Worm (Caenorhabditis elegans): ENCODE results near the gene rabr-1.

DNA sequence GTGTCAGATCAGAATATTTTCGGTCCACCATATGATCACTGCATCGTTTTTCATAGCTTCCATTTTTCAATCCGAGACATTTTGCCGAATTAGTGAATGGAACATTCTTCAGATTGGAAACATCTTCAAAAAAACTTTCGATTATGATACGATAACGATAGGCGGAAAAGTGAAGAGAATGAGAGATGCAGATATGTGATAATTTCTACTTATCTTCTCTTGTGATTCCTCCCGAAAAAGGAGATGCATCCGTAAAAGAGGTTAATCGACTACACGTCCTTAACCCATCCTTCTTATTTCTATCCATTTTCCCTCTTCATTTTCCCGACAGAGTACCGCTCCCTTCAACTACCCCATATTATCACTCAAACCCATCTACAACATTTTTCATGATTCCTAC is 12.9 kb upstream of the rabr-1 start, which contains the start of gene K02E10.4:
- TF ChIP-seq nhr-76 (tag; optimal IDR thresholded peaks at IDR 0.05): no peak
- no peak for TF ChIP-seq egl-27 (tag; optimal IDR thresholded peaks at IDR 0.05)
- no peak for TF ChIP-seq lsy-2 (tag; optimal IDR thresholded peaks at IDR 0.05)
- TF ChIP-seq fkh-10 (GFP tag; optimal IDR thresholded peaks at IDR 0.05): no peak
- no peak for TF ChIP-seq skn-1 (tag; optimal IDR thresholded peaks at IDR 0.05)
- no peak for TF ChIP-seq zip-11 (GFP tag; IDR thresholded peaks at IDR 0.05)
- no peak for TF ChIP-seq aly-2 (tag; optimal IDR thresholded peaks at IDR 0.05)
- TF ChIP-seq ces-1 (GFP tag; optimal IDR thresholded peaks at IDR 0.05): no peak
